Worm (Caenorhabditis elegans) whole organism, young adult: Measurements from ENCODE around the gene srx-67.

Experiments
- F10E7.11 ChIP-seq: sonication (generic microtip); optimal IDR thresholded peaks from 2 replicates; lab custom pipeline; 2017; ENCODE audit warnings: mild to moderate bottlenecking, missing genetic modification characterization, moderate library complexity, missing compliant biosample characterization
- F57A8.1 ChIP-seq: fragments of 200-800 bp; sonication (Bioruptor generic); optimal IDR thresholded peaks from 2 replicates; lab custom pipeline; 2018; ENCODE audit warnings: mild to moderate bottlenecking, missing genetic modification characterization, moderate library complexity, missing compliant biosample characterization
- cebp-2 ChIP-seq: fragments of 200-800 bp; sonication (Bioruptor generic); IDR thresholded peaks from 2 replicates; pipeline ENCODE4 v1.3.6; 2022; ENCODE audit warnings: missing genetic modification characterization, missing compliant biosample characterization
- ceh-40 ChIP-seq: fragments of 200-800 bp; sonication (Bioruptor generic); IDR thresholded peaks from 2 replicates; pipeline ENCODE4 v1.3.6; 2022; ENCODE audit warnings: missing genetic modification characterization, missing compliant biosample characterization
- die-1 ChIP-seq: sonication (generic microtip); optimal IDR thresholded peaks from 2 replicates; lab custom pipeline; 2016; ENCODE audit warnings: missing genotype, mild to moderate bottlenecking, missing genetic modification characterization, missing compliant biosample characterization
- hrde-1 ChIP-seq: sonication (generic microtip); optimal IDR thresholded peaks from 2 replicates; lab custom pipeline; 2016; ENCODE audit warnings: missing genetic modification characterization, mild to moderate bottlenecking, missing compliant biosample characterization, moderate library complexity, missing genotype, missing genetic modification reagents, borderline replicate concordance
- snpc-4 ChIP-seq, 5 experiments: fragments of 150-350 bp in 1 of 5; sonication (generic microtip) in 4 of 5; optimal IDR thresholded peaks; 2 replicates each; lab custom pipeline; 2014 to 2018; ENCODE audit warnings: missing genetic modification characterization in 5 of 5, missing biosample characterization in 3 of 5, antibody characterized with exemption in 2 of 5, mild to moderate bottlenecking in 2 of 5, missing compliant biosample characterization in 2 of 5, missing genotype in 2 of 5, moderate library complexity in 2 of 5, missing genetic modification reagents in 1 of 5
- unc-62 ChIP-seq: fragments of 150-350 bp; optimal IDR thresholded peaks from 2 replicates; lab custom pipeline; 2014; ENCODE audit warnings: missing biosample characterization, missing genetic modification reagents, missing genetic modification characterization

DNA sequence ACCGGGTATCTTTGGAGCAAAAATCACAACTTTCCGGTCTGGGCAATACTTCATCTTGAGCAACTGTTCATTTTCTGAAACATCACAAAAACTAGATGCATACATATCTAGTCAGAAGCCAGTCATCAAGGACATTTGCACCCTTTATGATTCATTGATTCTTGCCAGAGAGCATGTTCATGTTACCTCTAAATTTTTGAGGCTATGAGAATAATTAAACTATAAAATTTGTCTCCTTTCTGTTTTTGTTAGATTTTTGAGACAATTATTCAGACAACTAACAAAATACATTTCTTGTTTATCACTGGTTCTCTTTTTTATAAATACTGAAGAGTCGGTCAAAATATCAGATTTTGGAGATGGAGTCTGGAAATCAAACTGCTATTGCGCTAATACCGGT is at the start of gene srx-67:
- TF ChIP-seq die-1 (tag; lab: Kevin White, UChicago) (no peak), snpc-4 (GFP tag; optimal IDR thresholded peaks at IDR 0.05; lab: Kevin White, UChicago) (no peak), snpc-4 (tag; optimal IDR thresholded peaks at IDR 0.05; lab: Kevin White, UChicago) (no peak), cebp-2 (no peak), ceh-40 (no peak), F57A8.1 (GFP tag; lab: Kevin White, UChicago) (no peak), F10E7.11 (no peak), hrde-1 (tag; lab: Kevin White, UChicago) (no peak), unc-62 (GFP tag; lab: Kevin White, UChicago) (no peak)
